Fruit fly (Drosophila melanogaster) whole organism: ENCODE measurements around the gene Oseg5.

Experiments
- CG8478 ChIP-seq: fragments of >200 bp; optimal IDR thresholded peaks from 2 replicates; lab custom pipeline; 2018; ENCODE audit warnings: inconsistent platforms
- Dll ChIP-seq: fragments of >200 bp; optimal IDR thresholded peaks from 2 replicates; lab custom pipeline; 2017
- EcR ChIP-seq, 2 experiments: fragments of >200 bp; optimal IDR thresholded peaks; 2 replicates each; lab custom pipeline; 2017; ENCODE audit warnings: missing biosample characterization in 2 of 2, missing genetic modification characterization in 2 of 2, missing genetic modification reagents in 2 of 2
- pan ChIP-seq: fragments of >200 bp; optimal IDR thresholded peaks from 2 replicates; lab custom pipeline; 2017
- psq ChIP-seq: fragments of >200 bp; optimal IDR thresholded peaks from 2 replicates; lab custom pipeline; 2017
- usp ChIP-seq: fragments of >200 bp; optimal IDR thresholded peaks from 2 replicates; lab custom pipeline; 2017; ENCODE audit warnings: missing biosample characterization, missing genetic modification characterization, mixed read lengths

DNA sequence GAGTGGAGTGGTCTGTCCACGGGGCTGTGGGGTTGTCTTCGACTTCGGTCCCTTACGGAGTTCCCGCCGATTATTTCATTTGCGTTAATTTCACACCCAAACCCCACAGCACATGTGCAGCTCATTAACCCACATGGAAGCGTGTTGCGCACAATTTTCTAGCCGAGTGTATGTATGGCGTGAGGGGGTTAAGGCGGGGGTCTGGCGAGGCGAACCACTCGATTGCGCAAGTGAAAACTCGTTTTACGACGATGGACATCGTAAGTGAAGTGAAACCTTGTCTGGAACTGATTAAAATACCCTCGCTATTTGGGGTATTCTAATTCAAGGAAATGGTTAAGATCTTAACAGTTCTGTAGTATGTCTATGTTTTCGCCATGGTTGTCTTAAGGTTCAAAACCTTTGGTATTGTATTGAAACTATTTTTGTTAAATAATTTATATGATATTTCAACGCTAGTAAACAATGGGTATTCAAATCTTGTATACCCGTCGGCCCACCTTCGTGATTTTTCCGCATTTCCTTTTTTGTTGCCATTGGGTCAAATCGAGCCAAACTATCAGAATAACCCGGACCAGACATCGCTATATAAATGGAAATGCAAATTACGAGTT lies 24.5 kb downstream of the Oseg5 start:
- TF ChIP-seq CG8478 (no peak), Dll (lab: Kevin White, UChicago) (no peak), usp (GFP tag; lab: Kevin White, UChicago) (no peak), psq (lab: Kevin White, UChicago) (no peak), pan (lab: Kevin White, UChicago) (no peak), EcR (GFP tag; optimal IDR thresholded peaks at IDR 0.05; lab: Kevin White, UChicago) (no peak)
